Worm (Caenorhabditis elegans) whole organism, young adult: ENCODE data around the gene math-10.

Source experiments
- F37B4.10 ChIP-seq: fragments of 200-800 bp; sonication (Bioruptor generic); IDR thresholded peaks from 2 replicates; pipeline ENCODE4 v1.3.6; 2022; ENCODE audit warnings: missing genetic modification characterization, missing compliant biosample characterization
- T26A5.8 ChIP-seq: sonication (generic microtip); optimal IDR thresholded peaks from 2 replicates; lab custom pipeline; 2016; ENCODE audit warnings: missing genetic modification characterization, missing compliant biosample characterization
- sea-2 ChIP-seq: fragments of 200-800 bp; sonication (Bioruptor generic); IDR thresholded peaks from 2 replicates; pipeline ENCODE4 v1.3.6; 2022; ENCODE audit warnings: missing genetic modification characterization, missing compliant biosample characterization

DNA sequence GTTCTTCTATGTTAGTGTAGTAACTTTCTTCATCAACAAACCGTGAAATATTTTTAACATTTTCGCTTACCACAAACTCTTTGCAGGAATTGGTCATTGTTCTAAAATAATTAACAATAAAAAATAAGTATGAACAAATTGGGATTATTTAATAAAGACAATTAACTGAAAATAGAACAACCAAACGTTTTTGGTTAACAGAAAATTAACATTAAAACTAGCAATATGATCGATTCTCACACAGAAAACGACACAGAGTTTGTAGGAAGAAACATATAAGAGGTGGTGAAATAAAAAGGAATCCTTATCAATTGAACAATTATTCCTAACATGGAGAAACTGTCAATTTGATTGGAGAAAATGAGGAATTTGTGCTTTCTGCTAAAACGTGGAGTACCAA is 7.3 kb downstream of the math-10 start, which contains the start of gene math-16:
- TF ChIP-seq T26A5.8: no peak
- TF ChIP-seq F37B4.10 (GFP tag; lab: Robert Waterston, UW): no peak
- TF ChIP-seq sea-2 (GFP tag; lab: Robert Waterston, UW): no peak
